Fruit fly (Drosophila melanogaster) whole organism, embryonic: Measurements from ENCODE around the gene CG4631.

Source experiments
- Atf3 ChIP-seq: fragments of 200-800 bp; sonication (Bioruptor generic); optimal IDR thresholded peaks from 3 replicates; lab custom pipeline; 2016; ENCODE audit warnings: missing biosample characterization, missing genetic modification characterization
- CG10267 ChIP-seq: fragments of 200-800 bp; sonication (Bioruptor generic); optimal IDR thresholded peaks from 2 replicates; lab custom pipeline; 2018; ENCODE audit warnings: missing biosample characterization, mild to moderate bottlenecking, missing genetic modification characterization, moderate library complexity
- CG13894 ChIP-seq: fragments of 200-800 bp; sonication (Bioruptor generic); optimal IDR thresholded peaks from 3 replicates; lab custom pipeline; 2018; ENCODE audit warnings: missing biosample characterization, mild to moderate bottlenecking, missing genetic modification characterization, moderate library complexity
- CG14710 ChIP-seq: fragments of 200-800 bp; sonication (Bioruptor generic); optimal IDR thresholded peaks from 3 replicates; lab custom pipeline; 2019; ENCODE audit warnings: missing biosample characterization, mild to moderate bottlenecking, missing genetic modification characterization, moderate library complexity
- CG1529 ChIP-seq: fragments of 200-800 bp; sonication (Bioruptor generic); optimal IDR thresholded peaks from 3 replicates; lab custom pipeline; 2018; ENCODE audit warnings: missing biosample characterization, missing genetic modification characterization
- CG15479 ChIP-seq: fragments of 200-800 bp; sonication (Bioruptor generic); optimal IDR thresholded peaks from 3 replicates; lab custom pipeline; 2019; ENCODE audit warnings: missing biosample characterization, mild to moderate bottlenecking, missing genetic modification characterization, moderate library complexity
- CG16813 ChIP-seq: fragments of 200-800 bp; sonication (Bioruptor generic); IDR thresholded peaks from 3 replicates; pipeline ENCODE4 v1.3.6; 2022; ENCODE audit warnings: missing biosample characterization, missing genetic modification characterization; ENCODE audit not compliant: partially characterized antibody
- CG17385 ChIP-seq: fragments of 200-800 bp; sonication (Bioruptor generic); optimal IDR thresholded peaks from 3 replicates; lab custom pipeline; 2018; ENCODE audit warnings: missing biosample characterization, mild to moderate bottlenecking, missing genetic modification characterization
- CG17912 ChIP-seq: fragments of 200-800 bp; sonication (Bioruptor generic); optimal IDR thresholded peaks from 2 replicates; lab custom pipeline; 2018; ENCODE audit warnings: missing biosample characterization, mild to moderate bottlenecking, missing genetic modification characterization
- CG18262 ChIP-seq: fragments of 200-800 bp; optimal IDR thresholded peaks from 3 replicates; lab custom pipeline; 2019; ENCODE audit warnings: missing biosample characterization, mild to moderate bottlenecking, missing genetic modification characterization, moderate library complexity
- CG18476 ChIP-seq: fragments of 200-800 bp; sonication (Bioruptor generic); optimal IDR thresholded peaks from 2 replicates; lab custom pipeline; 2016; ENCODE audit warnings: missing biosample characterization, mild to moderate bottlenecking, missing genetic modification characterization
- CG2199 ChIP-seq: fragments of 200-800 bp; sonication (Bioruptor generic); IDR thresholded peaks from 3 replicates; pipeline ENCODE4 v1.3.6; 2022; ENCODE audit warnings: missing biosample characterization, missing genetic modification characterization
- CG30403 ChIP-seq: fragments of 200-800 bp; sonication (Bioruptor generic); optimal IDR thresholded peaks from 3 replicates; lab custom pipeline; 2016; ENCODE audit warnings: missing biosample characterization, missing genetic modification characterization
- CG31388 ChIP-seq: fragments of 200-800 bp; sonication (Bioruptor generic); optimal IDR thresholded peaks from 2 replicates; lab custom pipeline; 2016; ENCODE audit warnings: missing biosample characterization, missing genetic modification characterization
- CG31441 ChIP-seq: fragments of 200-800 bp; sonication (Bioruptor generic); IDR thresholded peaks from 2 replicates; pipeline ENCODE4 v1.3.6; 2022; ENCODE audit warnings: missing biosample characterization, missing genetic modification characterization
- CG3281 ChIP-seq: fragments of 200-800 bp; sonication (Bioruptor generic); optimal IDR thresholded peaks from 3 replicates; lab custom pipeline; 2017; ENCODE audit warnings: missing biosample characterization, mild to moderate bottlenecking, missing genetic modification characterization
- CG33213 ChIP-seq: fragments of 200-800 bp; sonication (Bioruptor generic); optimal IDR thresholded peaks from 3 replicates; lab custom pipeline; 2016; ENCODE audit warnings: missing biosample characterization, missing genetic modification characterization
- CG6765 ChIP-seq: fragments of 200-800 bp; sonication (Bioruptor generic); optimal IDR thresholded peaks from 3 replicates; lab custom pipeline; 2017; ENCODE audit warnings: missing biosample characterization, mild to moderate bottlenecking, missing genetic modification characterization
- CG7372 ChIP-seq: fragments of 200-800 bp; sonication (Bioruptor generic); IDR thresholded peaks from 2 replicates; pipeline ENCODE4 v1.3.6; 2022; ENCODE audit warnings: missing biosample characterization, missing genetic modification characterization
- CG7556 ChIP-seq: fragments of 200-800 bp; sonication (Bioruptor generic); optimal IDR thresholded peaks from 2 replicates; lab custom pipeline; 2017; ENCODE audit warnings: missing biosample characterization, mild to moderate bottlenecking, missing genetic modification characterization
- CG8359 ChIP-seq: fragments of 200-800 bp; sonication (Bioruptor generic); optimal IDR thresholded peaks from 2 replicates; lab custom pipeline; 2017; ENCODE audit warnings: missing biosample characterization, mild to moderate bottlenecking, missing genetic modification characterization, borderline replicate concordance
- CG9215 ChIP-seq: fragments of 200-800 bp; sonication (Bioruptor generic); IDR thresholded peaks from 2 replicates; pipeline ENCODE4 v1.3.6; 2022; ENCODE audit warnings: missing biosample characterization, missing genetic modification characterization
- CG9797 ChIP-seq: fragments of 200-800 bp; sonication (Bioruptor generic); optimal IDR thresholded peaks from 3 replicates; lab custom pipeline; 2018; ENCODE audit warnings: missing biosample characterization, mild to moderate bottlenecking, missing genetic modification characterization
- Camta ChIP-seq: fragments of 200-800 bp; sonication (Bioruptor generic); optimal IDR thresholded peaks from 2 replicates; lab custom pipeline; 2016; ENCODE audit warnings: missing biosample characterization, missing genetic modification characterization
- Doc2 ChIP-seq: fragments of 200-800 bp; sonication (Bioruptor generic); IDR thresholded peaks from 2 replicates; pipeline ENCODE4 v1.3.6; 2022; ENCODE audit warnings: missing biosample characterization, missing genetic modification characterization
- Dref ChIP-seq: fragments of 200-800 bp; sonication (Bioruptor generic); IDR thresholded peaks from 2 replicates; pipeline ENCODE4 v1.3.6; 2022; ENCODE audit warnings: missing biosample characterization, missing genetic modification characterization
- Fer3 ChIP-seq: fragments of 200-800 bp; sonication (Bioruptor generic); optimal IDR thresholded peaks from 2 replicates; lab custom pipeline; 2018; ENCODE audit warnings: missing biosample characterization, mild to moderate bottlenecking, missing genetic modification characterization, moderate library complexity
- HLH4C ChIP-seq: fragments of 200-800 bp; sonication (Bioruptor generic); IDR thresholded peaks from 3 replicates; pipeline ENCODE4 v1.3.6; 2022; ENCODE audit warnings: missing biosample characterization, missing genetic modification characterization; ENCODE audit not compliant: partially characterized antibody
- HmgZ ChIP-seq: fragments of 200-800 bp; sonication (Bioruptor generic); optimal IDR thresholded peaks from 2 replicates; lab custom pipeline; 2018; ENCODE audit warnings: missing biosample characterization, mild to moderate bottlenecking, missing genetic modification characterization
- Oaz ChIP-seq: fragments of 200-800 bp; sonication (Bioruptor generic); IDR thresholded peaks from 2 replicates; pipeline ENCODE4 v1.3.6; 2022; ENCODE audit warnings: missing biosample characterization, missing genetic modification characterization
- Oli ChIP-seq: fragments of 200-800 bp; sonication (Bioruptor generic); optimal IDR thresholded peaks from 2 replicates; lab custom pipeline; 2018; ENCODE audit warnings: missing biosample characterization, mild to moderate bottlenecking, missing genetic modification characterization, moderate library complexity
- Poxn ChIP-seq: fragments of 200-800 bp; sonication (Bioruptor generic); IDR thresholded peaks from 2 replicates; pipeline ENCODE4 v1.3.6; 2022; ENCODE audit warnings: missing biosample characterization, missing genetic modification characterization
- YL-1 ChIP-seq: fragments of 200-800 bp; sonication (Bioruptor generic); optimal IDR thresholded peaks from 3 replicates; lab custom pipeline; 2017; ENCODE audit warnings: missing biosample characterization, mild to moderate bottlenecking, missing genetic modification characterization
- ap ChIP-seq: fragments of 200-800 bp; sonication (Bioruptor generic); IDR thresholded peaks from 2 replicates; pipeline ENCODE4 v1.3.6; 2022; ENCODE audit warnings: missing biosample characterization, missing genetic modification characterization
- ash1 ChIP-seq: fragments of 200-800 bp; sonication (Bioruptor generic); optimal IDR thresholded peaks from 2 replicates; lab custom pipeline; 2018; ENCODE audit warnings: missing biosample characterization, mild to moderate bottlenecking, missing genetic modification characterization
- btn ChIP-seq: fragments of 200-800 bp; sonication (Bioruptor generic); optimal IDR thresholded peaks from 2 replicates; lab custom pipeline; 2016; ENCODE audit warnings: missing biosample characterization, missing genetic modification characterization
- caup ChIP-seq: fragments of 200-800 bp; sonication (Bioruptor generic); optimal IDR thresholded peaks from 3 replicates; lab custom pipeline; 2017; ENCODE audit warnings: missing biosample characterization, mild to moderate bottlenecking, missing genetic modification characterization, moderate library complexity; ENCODE audit not compliant: severe bottlenecking
- emc ChIP-seq: fragments of 200-800 bp; sonication (Bioruptor generic); optimal IDR thresholded peaks from 2 replicates; lab custom pipeline; 2016; ENCODE audit warnings: missing biosample characterization, missing genetic modification characterization
- eve ChIP-seq, 2 experiments: fragments of >200 bp; optimal IDR thresholded peaks; 2 replicates each; lab custom pipeline; 2017; ENCODE audit warnings: missing biosample characterization in 2 of 2, missing genetic modification characterization in 2 of 2
- grn ChIP-seq: fragments of 200-800 bp; sonication (Bioruptor generic); optimal IDR thresholded peaks from 3 replicates; lab custom pipeline; 2017; ENCODE audit warnings: missing biosample characterization, missing genetic modification characterization
- oc ChIP-seq: fragments of 200-800 bp; sonication (Bioruptor generic); optimal IDR thresholded peaks from 2 replicates; lab custom pipeline; 2018; ENCODE audit warnings: missing biosample characterization, mild to moderate bottlenecking, missing genetic modification characterization, moderate library complexity
- pan ChIP-seq, 4 experiments: fragments of >200 bp in 3 of 4; fragments of 200-800 bp in 1 of 4; sonication (Bioruptor generic) in 1 of 4; optimal IDR thresholded peaks in 3 of 4; IDR thresholded peaks in 1 of 4; 2 replicates each; pipeline versions ENCODE4 v1.3.6 to Lab custom; 2017 to 2022; ENCODE audit warnings: missing biosample characterization in 2 of 4, missing genetic modification characterization in 2 of 4, mixed read lengths in 1 of 4
- peb ChIP-seq: fragments of 200-800 bp; sonication (Bioruptor generic); IDR thresholded peaks from 2 replicates; pipeline ENCODE4 v1.3.6; 2022; ENCODE audit warnings: missing biosample characterization, missing genetic modification characterization
- pzg ChIP-seq: fragments of 200-800 bp; sonication (Bioruptor generic); optimal IDR thresholded peaks from 3 replicates; lab custom pipeline; 2018; ENCODE audit warnings: missing biosample characterization, mild to moderate bottlenecking, missing genetic modification characterization, moderate library complexity
- ro ChIP-seq: fragments of 200-800 bp; sonication (Bioruptor generic); IDR thresholded peaks from 2 replicates; pipeline ENCODE4 v1.3.6; 2022; ENCODE audit warnings: missing biosample characterization, missing genetic modification characterization
- run ChIP-seq: fragments of 200-800 bp; sonication (Bioruptor generic); optimal IDR thresholded peaks from 3 replicates; lab custom pipeline; 2018; ENCODE audit warnings: missing biosample characterization, mild to moderate bottlenecking, missing genetic modification characterization
- sens-2 ChIP-seq: fragments of 200-800 bp; sonication (Bioruptor generic); IDR thresholded peaks from 2 replicates; pipeline ENCODE4 v1.3.6; 2022; ENCODE audit warnings: missing biosample characterization, missing genetic modification characterization
- shn ChIP-seq: fragments of 200-800 bp; sonication (Bioruptor generic); optimal IDR thresholded peaks from 3 replicates; lab custom pipeline; 2016; ENCODE audit warnings: missing biosample characterization, missing genetic modification characterization
- slbo ChIP-seq: fragments of 200-800 bp; sonication (Bioruptor generic); IDR thresholded peaks from 2 replicates; pipeline ENCODE4 v1.3.6; 2022; ENCODE audit warnings: missing biosample characterization, missing genetic modification characterization
- ssp ChIP-seq: fragments of 200-800 bp; sonication (Bioruptor generic); IDR thresholded peaks from 2 replicates; pipeline ENCODE4 v1.3.6; 2022; ENCODE audit warnings: missing biosample characterization, missing genetic modification characterization
- vvl ChIP-seq: fragments of 200-800 bp; sonication (Bioruptor generic); IDR thresholded peaks from 2 replicates; pipeline ENCODE4 v1.3.6; 2022; ENCODE audit warnings: missing biosample characterization, missing genetic modification characterization

The CG4631 gene

DNA sequence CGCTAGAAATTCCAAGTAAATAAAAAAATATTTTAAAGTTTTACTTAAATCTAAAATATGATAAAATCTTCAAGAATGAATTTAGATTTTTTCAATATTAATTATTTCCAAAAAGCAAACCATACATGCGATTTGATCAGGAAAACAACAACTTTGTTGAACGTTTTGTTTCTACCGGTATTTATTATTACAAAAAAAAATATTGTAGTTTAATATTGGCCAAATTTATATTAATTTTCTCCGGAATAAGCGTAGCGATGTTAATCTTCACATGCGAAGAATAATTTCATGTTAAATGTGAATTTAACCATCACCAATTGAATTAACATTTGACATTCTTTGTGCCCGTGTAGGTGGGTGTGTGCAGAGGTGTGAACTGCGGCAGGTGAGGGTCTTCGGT lies 11.8 kb downstream of the CG4631 start (continued):
- no peak for TF ChIP-seq HLH4C (GFP tag; lab: Robert Waterston, UW)
- TF ChIP-seq CG8359 (GFP tag; lab: Kevin White, UChicago), result no peak
- no peak for TF ChIP-seq run (tag; lab: Kevin White, UChicago)
- TF ChIP-seq CG15479, result no peak
- no peak for TF ChIP-seq CG3281 (GFP tag; lab: Kevin White, UChicago)
- TF ChIP-seq CG7556 (GFP tag; lab: Kevin White, UChicago), result peak; percentile 15
- no peak for TF ChIP-seq CG18476 (GFP tag; lab: Kevin White, UChicago)
- no peak for TF ChIP-seq peb (GFP tag; lab: Robert Waterston, UW)
- TF ChIP-seq Atf3 (GFP tag; lab: Kevin White, UChicago), result no peak
- TF ChIP-seq HmgZ (tag; lab: Kevin White, UChicago), result no peak
- TF ChIP-seq CG30403 (GFP tag; lab: Kevin White, UChicago), result no peak
- no peak for TF ChIP-seq ro (GFP tag; lab: Robert Waterston, UW)
- no peak for TF ChIP-seq YL-1
- no peak for TF ChIP-seq slbo (GFP tag; lab: Robert Waterston, UW)
- no peak for TF ChIP-seq ssp
- TF ChIP-seq ash1 (GFP tag; lab: Kevin White, UChicago), result no peak
- TF ChIP-seq Oli (tag; lab: Kevin White, UChicago), result no peak
- TF ChIP-seq ap (GFP tag; lab: Robert Waterston, UW), result no peak
- no peak for TF ChIP-seq Oaz (GFP tag; lab: Robert Waterston, UW)
- no peak for TF ChIP-seq Fer3
- no peak for TF ChIP-seq pzg (GFP tag; lab: Kevin White, UChicago)
- TF ChIP-seq shn, result no peak
- TF ChIP-seq eve (GFP tag; optimal IDR thresholded peaks at IDR 0.05; lab: Kevin White, UChicago), result peak in 1 of 2 experiments; percentile 50
- peak; percentile 8 for TF ChIP-seq CG10267 (tag; lab: Kevin White, UChicago)
- no peak for TF ChIP-seq caup (GFP tag; lab: Kevin White, UChicago)
- TF ChIP-seq CG9797 (GFP tag; lab: Kevin White, UChicago), result no peak
- no peak for TF ChIP-seq CG33213 (GFP tag; lab: Kevin White, UChicago)
- TF ChIP-seq CG7372, result no peak
- no peak for TF ChIP-seq CG31388 (GFP tag; lab: Kevin White, UChicago)
- no peak for TF ChIP-seq CG9215 (GFP tag; lab: Robert Waterston, UW)
- TF ChIP-seq CG16813 (GFP tag; lab: Robert Waterston, UW), result no peak
- no peak for TF ChIP-seq vvl (GFP tag; lab: Robert Waterston, UW)
- TF ChIP-seq CG17912 (GFP tag; lab: Kevin White, UChicago), result no peak
- peak; percentile 23 for TF ChIP-seq CG14710
- TF ChIP-seq, all 482 proteins: peak for 19

DNA sequence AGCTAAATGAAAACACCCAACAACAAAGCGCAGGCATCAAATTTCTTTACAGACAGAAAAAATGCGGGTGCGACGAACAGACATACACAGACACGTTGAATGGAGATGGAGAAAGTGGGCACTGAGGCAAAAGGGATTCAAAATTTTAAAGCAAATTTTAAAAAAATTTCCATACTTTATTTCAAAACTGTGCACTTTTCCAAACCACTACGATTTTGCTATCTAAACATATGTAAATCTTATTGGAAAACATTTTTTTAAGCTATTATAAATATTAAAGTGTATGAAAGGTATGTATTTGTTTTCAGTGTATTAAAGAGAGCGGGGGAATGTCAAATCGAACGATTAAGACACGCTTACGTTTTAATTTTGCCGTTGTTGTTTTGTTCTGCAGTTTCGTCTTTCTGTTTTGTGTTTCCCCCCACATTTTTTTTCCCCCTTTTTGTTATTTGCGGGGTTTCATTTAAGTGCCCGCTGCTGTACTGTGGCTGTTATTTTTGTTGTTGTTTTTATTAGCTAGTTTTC lies 13.3 kb downstream of the CG4631 start:
- TF ChIP-seq CG2199 (GFP tag; lab: Robert Waterston, UW) (0 out of 3 replicates have a peak, but pooled peaks have one; percentile 29), sens-2 (GFP tag; lab: Robert Waterston, UW) (0 out of 2 replicates have a peak, but pooled peaks have one; percentile 17), CG31441 (GFP tag; lab: Robert Waterston, UW) (peak; percentile 94), CG1529 (peak; percentile 48), Dref (no peak), Camta (GFP tag; lab: Kevin White, UChicago) (peak; percentile 77), CG6765 (GFP tag; lab: Kevin White, UChicago) (peak; percentile 29), pan (optimal IDR thresholded peaks at IDR 0.05; lab: Kevin White, UChicago) (no peak), pan (GFP tag; optimal IDR thresholded peaks at IDR 0.05 in 1 of 2, IDR thresholded peaks at IDR 0.05 in 1 of 2) (peak in 1 of 2 experiments; percentile 67), grn (no peak), Doc2 (GFP tag; lab: Robert Waterston, UW) (no peak), btn (peak; percentile 47), CG18262 (peak; percentile 94), emc (peak; percentile 14), CG17385 (GFP tag; lab: Kevin White, UChicago) (peak; percentile 10), CG13894 (no peak), oc (tag; lab: Kevin White, UChicago) (peak; percentile 92), Poxn (GFP tag; lab: Robert Waterston, UW) (no peak)
